Worm (Caenorhabditis elegans) whole organism, mixed stage, embryonic: Measurements from ENCODE around the gene F46F5.16.

ENCODE experiments used
- cnd-1 ChIP-seq: fragments of 200-800 bp; sonication (Bioruptor generic); optimal IDR thresholded peaks from 2 replicates; lab custom pipeline; 2018; ENCODE audit warnings: mild to moderate bottlenecking, missing genetic modification characterization, missing compliant biosample characterization
- elt-3 ChIP-seq: fragments of 150-350 bp; optimal IDR thresholded peaks from 2 replicates; lab custom pipeline; 2014; ENCODE audit warnings: missing biosample characterization, missing genetic modification characterization
- lin-13 ChIP-seq: fragments of 150-350 bp; optimal IDR thresholded peaks from 2 replicates; lab custom pipeline; 2014; ENCODE audit warnings: missing biosample characterization, missing genetic modification characterization
- nhr-12 ChIP-seq: fragments of 150-350 bp; optimal IDR thresholded peaks from 2 replicates; lab custom pipeline; 2014; ENCODE audit warnings: missing biosample characterization, missing genetic modification characterization
- sptf-1 ChIP-seq: sonication (generic microtip); optimal IDR thresholded peaks from 2 replicates; lab custom pipeline; 2017; ENCODE audit warnings: mild to moderate bottlenecking, missing genetic modification characterization, moderate library complexity, missing compliant biosample characterization
- unc-62 ChIP-seq: fragments of 150-350 bp; optimal IDR thresholded peaks from 2 replicates; lab custom pipeline; 2014; ENCODE audit warnings: missing biosample characterization, missing genetic modification reagents, missing genetic modification characterization

- TF ChIP-seq unc-62 (GFP tag; lab: Kevin White, UChicago) = no peak
- no peak for TF ChIP-seq lin-13 (tag; lab: Kevin White, UChicago)
- no peak for TF ChIP-seq cnd-1 (tag; lab: Kevin White, UChicago)
- TF ChIP-seq elt-3 (tag; lab: Kevin White, UChicago) = no peak
- no peak for TF ChIP-seq sptf-1 (tag; lab: Kevin White, UChicago)
- no peak for TF ChIP-seq nhr-12 (tag; lab: Kevin White, UChicago)
Measured at ce11 chrII:808457-808856, 21.4 kb downstream of the F46F5.16 start, which contains the start of gene F46F5.11.
